Fruit fly (Drosophila melanogaster) whole organism, adult: ENCODE results near the gene MED27.

Source experiments
- CG11617 ChIP-seq: fragments of 200-800 bp; sonication (Bioruptor generic); optimal IDR thresholded peaks from 2 replicates; lab custom pipeline; 2017; ENCODE audit warnings: mild to moderate bottlenecking, missing biosample characterization, missing genetic modification reagents, missing genetic modification characterization
- CG12768 ChIP-seq: fragments of 200-800 bp; sonication (Bioruptor generic); optimal IDR thresholded peaks from 2 replicates; lab custom pipeline; 2017; ENCODE audit warnings: missing biosample characterization, missing genetic modification characterization, mild to moderate bottlenecking, moderate library complexity, missing genetic modification reagents
- CG14711 ChIP-seq: fragments of 200-800 bp; sonication (Bioruptor generic); optimal IDR thresholded peaks from 2 replicates; lab custom pipeline; 2018; ENCODE audit warnings: missing biosample characterization, mild to moderate bottlenecking, missing genetic modification characterization, moderate library complexity
- CG1620 ChIP-seq: fragments of 200-800 bp; sonication (Bioruptor generic); optimal IDR thresholded peaks from 2 replicates; lab custom pipeline; 2016; ENCODE audit warnings: missing biosample characterization, missing genetic modification characterization
- CG33017 ChIP-seq: fragments of 200-800 bp; sonication (Bioruptor generic); optimal IDR thresholded peaks from 2 replicates; lab custom pipeline; 2018; ENCODE audit warnings: missing biosample characterization, mild to moderate bottlenecking, missing genetic modification characterization, moderate library complexity
- CG5204 ChIP-seq: fragments of 200-800 bp; sonication (Bioruptor generic); optimal IDR thresholded peaks from 2 replicates; lab custom pipeline; 2016; ENCODE audit warnings: missing biosample characterization, missing genetic modification characterization
- CG7045 ChIP-seq: fragments of 200-800 bp; sonication (Bioruptor generic); optimal IDR thresholded peaks from 2 replicates; lab custom pipeline; 2017; ENCODE audit warnings: missing biosample characterization, mild to moderate bottlenecking, missing genetic modification characterization
- CG7101 ChIP-seq: fragments of 200-800 bp; sonication (Bioruptor generic); optimal IDR thresholded peaks from 2 replicates; lab custom pipeline; 2018; ENCODE audit warnings: missing biosample characterization, mild to moderate bottlenecking, missing genetic modification characterization, moderate library complexity
- Clk ChIP-seq: fragments of 200-800 bp; sonication (Bioruptor generic); optimal IDR thresholded peaks from 2 replicates; lab custom pipeline; 2017; ENCODE audit warnings: missing biosample characterization, missing genetic modification characterization
- Crg-1 ChIP-seq: fragments of 200-800 bp; sonication (Bioruptor generic); optimal IDR thresholded peaks from 2 replicates; lab custom pipeline; 2016; ENCODE audit warnings: missing biosample characterization, missing genetic modification characterization
- Hr96 ChIP-seq: fragments of 200-800 bp; sonication (Bioruptor generic); optimal IDR thresholded peaks from 2 replicates; lab custom pipeline; 2016; ENCODE audit warnings: missing biosample characterization, missing genetic modification characterization
- Mnt ChIP-seq: fragments of 200-800 bp; sonication (Bioruptor generic); optimal IDR thresholded peaks from 2 replicates; lab custom pipeline; 2016; ENCODE audit warnings: missing biosample characterization, mild to moderate bottlenecking, missing genetic modification characterization
- bab1 ChIP-seq: fragments of 200-800 bp; sonication (Bioruptor generic); optimal IDR thresholded peaks from 3 replicates; lab custom pipeline; 2019; ENCODE audit warnings: missing biosample characterization, mild to moderate bottlenecking, missing genetic modification characterization, moderate library complexity
- cic ChIP-seq: fragments of 200-800 bp; sonication (Bioruptor generic); optimal IDR thresholded peaks from 2 replicates; lab custom pipeline; 2017; ENCODE audit warnings: missing biosample characterization, mild to moderate bottlenecking, missing genetic modification characterization, moderate library complexity
- cnc ChIP-seq, 2 experiments: fragments of >200 bp; optimal IDR thresholded peaks; 2 replicates each; lab custom pipeline; 2017
- kay ChIP-seq: fragments of 200-800 bp; sonication (Bioruptor generic); peaks from one replicate; lab custom pipeline; 2016; ENCODE audit warnings: missing biosample characterization, missing genetic modification characterization, borderline replicate concordance
- ovo ChIP-seq: fragments of 200-800 bp; sonication (Bioruptor generic); optimal IDR thresholded peaks from 2 replicates; lab custom pipeline; 2016; ENCODE audit warnings: missing biosample characterization, missing genetic modification characterization
- pad ChIP-seq: fragments of 200-800 bp; sonication (Bioruptor generic); optimal IDR thresholded peaks from 3 replicates; lab custom pipeline; 2017; ENCODE audit warnings: missing biosample characterization, missing genetic modification characterization, mild to moderate bottlenecking, moderate library complexity, missing genetic modification reagents
- tj ChIP-seq: fragments of 200-800 bp; sonication (Bioruptor generic); optimal IDR thresholded peaks from 3 replicates; lab custom pipeline; 2017; ENCODE audit warnings: missing biosample characterization, mild to moderate bottlenecking, missing genetic modification characterization, moderate library complexity
- toe ChIP-seq: fragments of 200-800 bp; sonication (Bioruptor generic); optimal IDR thresholded peaks from 2 replicates; lab custom pipeline; 2016; ENCODE audit warnings: missing biosample characterization, missing genetic modification characterization

MED27 gene

DNA sequence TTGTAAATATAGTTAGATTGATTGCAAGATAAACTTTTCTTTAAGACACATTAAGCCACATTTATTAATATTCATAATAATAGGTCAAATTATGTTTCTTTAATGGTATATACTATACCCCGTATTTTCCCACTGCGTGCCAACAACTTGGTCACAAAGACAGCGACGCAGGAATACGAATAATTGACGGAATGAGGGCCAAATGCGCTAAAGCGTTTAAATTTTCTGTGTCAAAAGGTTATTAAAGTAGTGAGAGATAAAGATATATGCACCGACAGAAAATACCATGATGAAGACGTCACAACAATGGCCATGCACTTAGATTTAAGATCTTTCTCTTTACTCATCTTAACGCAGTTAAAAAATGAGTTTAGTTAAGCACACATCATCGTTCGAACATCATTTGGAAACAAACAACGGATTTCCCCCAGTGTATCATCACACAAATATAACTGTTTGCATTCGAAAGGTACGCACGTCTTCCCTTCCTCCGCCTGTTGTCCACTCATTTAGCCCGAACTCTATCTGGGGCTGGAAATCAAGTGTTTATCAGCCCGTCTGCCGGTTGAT is 34.5 kb upstream of the MED27 start:
- TF ChIP-seq cic (GFP tag; lab: Kevin White, UChicago) (no peak), bab1 (GFP tag; lab: Kevin White, UChicago) (no peak), tj (GFP tag; lab: Kevin White, UChicago) (no peak), CG5204 (GFP tag; lab: Kevin White, UChicago) (no peak), CG11617 (peak; percentile 5), CG33017 (tag; lab: Kevin White, UChicago) (no peak), cnc (optimal IDR thresholded peaks at IDR 0.05; lab: Kevin White, UChicago) (no peak)

DNA sequence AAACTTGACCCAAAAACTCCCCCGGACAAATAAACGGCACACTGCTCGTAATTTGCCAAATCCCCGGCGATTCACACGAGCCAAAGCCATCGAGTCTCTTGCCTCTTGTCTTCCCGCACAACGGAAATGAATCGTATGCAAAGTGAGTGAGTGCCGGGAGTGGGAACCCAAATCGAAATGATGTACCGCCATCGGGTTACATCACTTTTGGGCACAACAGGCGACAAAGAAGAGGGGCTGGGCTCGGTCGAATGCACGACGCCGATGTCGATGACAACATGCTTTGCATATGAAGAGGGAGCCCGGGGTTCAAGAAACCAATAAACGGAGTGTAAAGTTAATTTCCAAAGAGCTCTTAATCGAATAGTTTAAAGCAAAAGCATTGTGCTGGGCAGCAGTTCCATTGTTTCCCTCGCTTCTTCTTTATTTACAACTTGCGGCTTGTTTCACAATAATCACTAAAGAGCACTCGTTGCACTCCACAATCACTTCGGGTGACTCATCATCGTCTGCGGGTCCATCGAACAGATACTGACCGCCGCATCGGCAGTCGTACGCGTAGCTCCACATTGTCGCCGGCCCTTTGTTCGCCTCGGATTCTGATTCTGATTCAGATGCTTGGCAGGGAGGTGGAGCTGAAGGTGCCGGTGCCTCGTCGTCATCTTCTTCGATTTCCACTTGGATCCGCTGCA is 33.1 kb upstream of the MED27 start:
- TF ChIP-seq CG1620 (no peak), toe (GFP tag; lab: Kevin White, UChicago) (no peak), ovo (GFP tag; lab: Kevin White, UChicago) (no peak), pad (no peak), Clk (GFP tag; lab: Kevin White, UChicago) (no peak), CG5204 (GFP tag; lab: Kevin White, UChicago) (no peak), cnc (optimal IDR thresholded peaks at IDR 0.05; lab: Kevin White, UChicago) (no peak), CG14711 (tag; lab: Kevin White, UChicago) (no peak), Crg-1 (GFP tag; lab: Kevin White, UChicago) (no peak), Mnt (GFP tag; lab: Kevin White, UChicago) (no peak), tj (GFP tag; lab: Kevin White, UChicago) (no peak), bab1 (GFP tag; lab: Kevin White, UChicago) (no peak), kay (GFP tag; lab: Kevin White, UChicago) (no peak), CG11617 (no peak), CG7101 (tag; lab: Kevin White, UChicago) (no peak)

DNA sequence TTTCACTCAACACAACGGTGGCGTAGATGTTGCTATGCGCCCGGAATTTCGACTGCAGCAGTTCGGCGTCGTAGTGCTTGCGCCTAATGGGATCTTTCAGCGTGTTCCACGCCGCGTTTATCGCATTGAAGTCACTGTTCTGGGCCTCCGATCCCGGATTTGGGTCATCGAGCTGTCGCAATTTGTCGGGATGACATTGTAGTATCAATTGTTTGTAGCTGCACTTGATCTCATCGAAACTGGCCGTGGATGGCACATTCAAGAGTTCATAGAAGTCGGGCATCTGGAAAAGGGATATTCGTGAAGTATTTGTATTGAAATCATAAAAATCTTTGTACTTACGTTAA is 32.6 kb upstream of the MED27 start:
- TF ChIP-seq CG7101 (tag; lab: Kevin White, UChicago) (no peak), CG7045 (GFP tag; lab: Kevin White, UChicago) (no peak), Mnt (GFP tag; lab: Kevin White, UChicago) (no peak), tj (GFP tag; lab: Kevin White, UChicago) (no peak)

DNA sequence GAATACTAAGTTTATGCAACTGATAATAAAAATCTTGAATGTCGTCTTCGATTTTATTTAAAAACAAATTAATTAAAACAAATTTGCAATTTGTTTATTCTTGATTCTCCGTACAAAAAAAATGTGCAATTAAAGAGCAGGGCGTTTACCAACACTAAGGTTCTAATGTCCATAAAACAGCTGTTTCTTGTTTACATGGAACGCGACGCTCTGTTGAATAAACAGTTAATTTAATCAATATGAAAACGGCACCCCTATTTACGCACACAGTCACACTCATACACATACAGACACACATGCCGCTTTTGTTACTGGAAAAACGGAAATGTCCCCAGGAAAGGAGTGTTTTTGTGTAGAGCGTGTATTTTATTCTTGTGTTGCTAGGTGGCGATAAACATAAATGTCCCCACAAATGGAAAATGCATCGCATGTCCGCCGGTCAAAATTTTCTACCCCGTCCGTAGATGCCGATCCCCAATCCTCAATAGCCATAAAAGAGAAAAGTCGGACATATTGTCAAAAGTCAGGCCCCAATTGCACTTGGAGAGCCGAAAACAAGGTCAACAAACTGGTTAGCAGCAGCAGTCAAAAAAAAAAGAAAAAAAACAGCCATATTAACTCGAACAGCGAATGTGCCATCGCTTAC is 31.8 kb upstream of the MED27 start:
- TF ChIP-seq kay (GFP tag; lab: Kevin White, UChicago) (no peak), Clk (GFP tag; lab: Kevin White, UChicago) (peak; percentile 85), toe (GFP tag; lab: Kevin White, UChicago) (peak; percentile 93), ovo (GFP tag; lab: Kevin White, UChicago) (peak; percentile 99), Hr96 (GFP tag; lab: Kevin White, UChicago) (peak; percentile 87), Crg-1 (GFP tag; lab: Kevin White, UChicago) (peak; percentile 98), CG11617 (peak; percentile 87), cic (GFP tag; lab: Kevin White, UChicago) (peak; percentile 96), CG14711 (tag; lab: Kevin White, UChicago) (peak; percentile 79), CG12768 (GFP tag; lab: Kevin White, UChicago) (peak; percentile 96), CG7101 (tag; lab: Kevin White, UChicago) (peak; percentile 91), CG5204 (GFP tag; lab: Kevin White, UChicago) (peak; percentile 83), tj (GFP tag; lab: Kevin White, UChicago) (peak; percentile 41), Mnt (GFP tag; lab: Kevin White, UChicago) (peak; percentile 93), CG33017 (tag; lab: Kevin White, UChicago) (peak; percentile 81), CG1620 (peak; percentile 95), bab1 (GFP tag; lab: Kevin White, UChicago) (peak; percentile 68), CG7045 (GFP tag; lab: Kevin White, UChicago) (peak; percentile 91), cnc (optimal IDR thresholded peaks at IDR 0.05; lab: Kevin White, UChicago) (no peak), pad (peak; percentile 96)

DNA sequence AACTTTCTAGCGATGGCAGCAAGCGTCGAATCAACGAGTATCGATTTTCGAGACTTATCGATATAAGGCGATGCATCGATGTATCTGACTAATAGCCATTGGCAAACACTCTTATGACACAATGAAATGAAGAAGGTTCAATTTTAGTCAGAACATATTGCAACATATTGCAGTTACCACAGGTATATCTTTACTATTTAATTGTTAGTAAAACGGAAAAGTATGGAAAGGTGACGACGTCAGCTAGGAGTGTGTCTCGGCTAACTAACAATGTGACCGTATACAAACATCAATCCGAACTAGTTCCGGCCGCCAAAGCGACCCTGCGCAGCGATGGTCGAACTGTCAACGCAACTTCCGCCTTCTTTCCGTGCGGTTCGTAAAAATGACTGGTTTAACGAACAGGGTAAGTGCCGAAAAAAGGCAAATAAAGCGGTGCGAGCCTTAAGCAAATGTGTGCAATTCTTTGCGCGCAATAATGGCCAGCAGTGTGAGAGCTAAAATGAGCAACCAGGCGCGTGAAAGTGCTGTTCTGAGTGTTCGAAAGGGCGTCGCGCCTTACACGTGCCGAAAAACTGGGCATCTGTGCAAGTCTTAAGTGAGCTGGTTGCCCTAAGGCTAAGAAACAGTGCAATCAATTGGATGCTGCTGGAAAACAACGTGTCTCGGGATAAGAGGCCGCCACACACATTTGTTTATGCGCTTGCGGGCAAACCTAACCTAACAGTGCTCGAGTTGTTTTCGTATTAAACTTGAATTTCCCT is 30.6 kb upstream of the MED27 start, which contains the start of the genes Dph4, Spec2 and RpL13A:
TSS of gene Dph4 (minus strand) at position 11 of the 764 bp plus-strand sequence.
TSS of gene Spec2 (minus strand) at position 11 of the 764 bp plus-strand sequence.
TSS of gene RpL13A (plus strand) at position 360 of the 764 bp plus-strand sequence.
- TF ChIP-seq CG11617 (peak; percentile 98), CG14711 (tag; lab: Kevin White, UChicago) (peak; percentile 73), Crg-1 (GFP tag; lab: Kevin White, UChicago) (peak; percentile 98), cic (GFP tag; lab: Kevin White, UChicago) (peak; percentile 72), CG12768 (GFP tag; lab: Kevin White, UChicago) (peak; percentile 95), CG7045 (GFP tag; lab: Kevin White, UChicago) (peak; percentile 94), ovo (GFP tag; lab: Kevin White, UChicago) (peak; percentile 94), CG5204 (GFP tag; lab: Kevin White, UChicago) (no peak), CG1620 (peak; percentile 97), Clk (GFP tag; lab: Kevin White, UChicago) (peak; percentile 85), bab1 (GFP tag; lab: Kevin White, UChicago) (peak; percentile 92), Mnt (GFP tag; lab: Kevin White, UChicago) (peak; percentile 95), CG7101 (tag; lab: Kevin White, UChicago) (peak; percentile 96), CG33017 (tag; lab: Kevin White, UChicago) (peak; percentile 90), kay (GFP tag; lab: Kevin White, UChicago) (no peak), tj (GFP tag; lab: Kevin White, UChicago) (peak; percentile 88), pad (peak; percentile 85), Hr96 (GFP tag; lab: Kevin White, UChicago) (no peak), toe (GFP tag; lab: Kevin White, UChicago) (no peak)
